Worm (Caenorhabditis elegans) whole organism, midembryonic: ENCODE data around the gene gar-2.

Experiments
- T22C8.4 ChIP-seq: fragments of 200-800 bp; sonication (Bioruptor generic); IDR thresholded peaks from 2 replicates; pipeline ENCODE4 v1.3.6; 2022; ENCODE audit warnings: missing genetic modification characterization, missing compliant biosample characterization
- cog-1 ChIP-seq: sonication (generic microtip); optimal IDR thresholded peaks from 2 replicates; lab custom pipeline; 2016; ENCODE audit warnings: missing genetic modification characterization, missing compliant biosample characterization
- flt-1 ChIP-seq: fragments of 200-800 bp; sonication (Bioruptor generic); IDR thresholded peaks from 2 replicates; pipeline ENCODE4 v1.3.6; 2022; ENCODE audit warnings: missing genetic modification characterization, missing compliant biosample characterization
- klf-2 ChIP-seq: fragments of 200-800 bp; sonication (Bioruptor generic); conservative IDR thresholded peaks from 2 replicates; pipeline ENCODE4 v1.3.6; 2022; ENCODE audit warnings: missing genetic modification reagents, missing genetic modification characterization, missing compliant biosample characterization
- med-1 ChIP-seq: sonication (generic microtip); optimal IDR thresholded peaks from 2 replicates; lab custom pipeline; 2017; ENCODE audit warnings: missing genetic modification characterization, mild to moderate bottlenecking, missing compliant biosample characterization, antibody characterized with exemption, missing genetic modification reagents; ENCODE audit not compliant: insufficient read depth
- ref-1 ChIP-seq: fragments of 200-800 bp; sonication (Bioruptor generic); conservative IDR thresholded peaks from 2 replicates; pipeline ENCODE4 v1.3.6; 2022; ENCODE audit warnings: missing genetic modification reagents, missing genetic modification characterization, missing compliant biosample characterization
- tab-1 ChIP-seq: fragments of 200-800 bp; sonication (Bioruptor generic); IDR thresholded peaks from 2 replicates; pipeline ENCODE4 v1.3.6; 2022; ENCODE audit warnings: missing genetic modification characterization, missing compliant biosample characterization
- ztf-23 ChIP-seq: fragments of 200-800 bp; sonication (Bioruptor generic); IDR thresholded peaks from 2 replicates; pipeline ENCODE4 v1.3.6; 2022; ENCODE audit warnings: missing genetic modification reagents, missing genetic modification characterization, missing compliant biosample characterization
- ztf-29 ChIP-seq: fragments of 200-800 bp; sonication (Bioruptor generic); IDR thresholded peaks from 2 replicates; pipeline ENCODE4 v1.3.6; 2022; ENCODE audit warnings: missing genetic modification reagents, missing genetic modification characterization, missing compliant biosample characterization

DNA sequence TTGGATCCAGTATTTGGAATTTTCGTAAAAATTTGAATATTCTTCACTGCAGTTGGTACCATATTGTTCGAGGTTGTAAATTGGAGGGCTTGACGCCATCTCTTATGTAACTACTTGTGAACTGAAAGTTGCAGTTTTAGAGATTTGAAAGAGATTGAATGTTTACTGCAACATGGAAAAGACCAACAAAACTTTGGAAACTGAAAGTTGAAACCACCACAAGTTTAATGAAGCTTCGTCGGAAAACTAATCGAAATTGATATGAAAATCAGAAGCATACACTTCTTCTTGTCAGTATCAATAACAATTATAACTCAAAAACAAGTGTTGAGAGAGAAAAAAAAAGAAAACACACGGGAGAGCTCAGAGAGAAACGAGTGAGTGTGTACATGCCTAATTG, 41.1 kb upstream of the gar-2 start, which contains the start of gene srg-7:
- TF ChIP-seq ref-1 (GFP tag; lab: Robert Waterston, UW) = no peak
- TF ChIP-seq klf-2 (GFP tag; lab: Robert Waterston, UW) = no peak
- no peak for TF ChIP-seq cog-1 (tag; lab: Kevin White, UChicago)
- no peak for TF ChIP-seq tab-1 (GFP tag; lab: Robert Waterston, UW)
- no peak for TF ChIP-seq ztf-29 (GFP tag; lab: Robert Waterston, UW)
- TF ChIP-seq med-1 (GFP tag; lab: Kevin White, UChicago) = no peak
- no peak for TF ChIP-seq flt-1
- TF ChIP-seq T22C8.4 (GFP tag; lab: Robert Waterston, UW) = no peak
- TF ChIP-seq ztf-23 (GFP tag; lab: Robert Waterston, UW) = no peak
